Worm (Caenorhabditis elegans): ENCODE results near the gene C05G5.7.
A peak's percentile ranks its signal among the peaks of the same experiment; 100 is the strongest.

C05G5.7 gene

ce11 chrX:14753514-14754076 is 10.0 kb upstream of the C05G5.7 start, which contains the start of gene sucl-1 (continued):
- TF ChIP-seq nhr-12 (tag; optimal IDR thresholded peaks at IDR 0.05) (no peak), lsy-2 (tag; optimal IDR thresholded peaks at IDR 0.05) (peak; percentile 45 to 82), nhr-25 (tag; optimal IDR thresholded peaks at IDR 0.05) (peak; percentile 86), nhr-23 (tag; optimal IDR thresholded peaks at IDR 0.05) (no peak), C34F6.9 (tag; optimal IDR thresholded peaks at IDR 0.05) (peak; percentile 89), ztf-4 (tag; optimal IDR thresholded peaks at IDR 0.05) (peak; percentile 48), unc-39 (tag; optimal IDR thresholded peaks at IDR 0.05) (no peak), mab-5 (tag; optimal IDR thresholded peaks at IDR 0.05) (peak; percentile 76), nhr-77 (tag; optimal IDR thresholded peaks at IDR 0.05) (no peak), mdl-1 (tag; optimal IDR thresholded peaks at IDR 0.05) (peak; percentile 54 to 82), ceh-82 (tag; optimal IDR thresholded peaks at IDR 0.05) (peak; percentile 7), ceh-16 (tag; optimal IDR thresholded peaks at IDR 0.05) (no peak), ztf-1 (GFP tag; conservative IDR thresholded peaks at IDR 0.05) (no peak), crh-2 (tag; optimal IDR thresholded peaks at IDR 0.05) (peak; percentile 92), sma-9 (GFP tag; optimal IDR thresholded peaks at IDR 0.05) (peak; percentile 92), sma-9 (tag; optimal IDR thresholded peaks at IDR 0.05) (no peak), blmp-1 (tag; optimal IDR thresholded peaks at IDR 0.05; ENCODE audit: insufficient read depth) (no peak), lin-13 (GFP tag; optimal IDR thresholded peaks at IDR 0.05) (peak; percentile 71), F13H6.1 (tag; optimal IDR thresholded peaks at IDR 0.05) (peak; percentile 90), mbf-1 (tag; optimal IDR thresholded peaks at IDR 0.05) (no peak), R02D3.7 (tag; optimal IDR thresholded peaks at IDR 0.05) (no peak), fos-1 (tag; optimal IDR thresholded peaks at IDR 0.05) (peak; percentile 92), ZK546.5 (tag; optimal IDR thresholded peaks at IDR 0.05) (no peak), ama-1 (optimal IDR thresholded peaks at IDR 0.05) (no peak), egl-27 (tag; optimal IDR thresholded peaks at IDR 0.05) (peak; percentile 27), unc-55 (GFP tag; optimal IDR thresholded peaks at IDR 0.05) (peak; percentile 87), dmd-4 (tag; optimal IDR thresholded peaks at IDR 0.05) (no peak)

- TF ChIP-seq nhr-77 (tag; optimal IDR thresholded peaks at IDR 0.05) (no peak), unc-62 (GFP tag; optimal IDR thresholded peaks at IDR 0.05) (no peak), lin-11 (tag; optimal IDR thresholded peaks at IDR 0.05) (no peak), skn-1 (tag; optimal IDR thresholded peaks at IDR 0.05) (no peak), R02D3.7 (tag; optimal IDR thresholded peaks at IDR 0.05) (no peak), F13H6.1 (tag; optimal IDR thresholded peaks at IDR 0.05) (no peak), sem-4 (tag; optimal IDR thresholded peaks at IDR 0.05) (no peak), elt-3 (tag; optimal IDR thresholded peaks at IDR 0.05) (no peak), nhr-21 (tag; optimal IDR thresholded peaks at IDR 0.05) (no peak), nhr-237 (tag; optimal IDR thresholded peaks at IDR 0.05) (no peak), ztf-1 (GFP tag; conservative IDR thresholded peaks at IDR 0.05) (no peak), blmp-1 (tag; optimal IDR thresholded peaks at IDR 0.05; ENCODE audit: insufficient read depth) (no peak), ceh-16 (tag; optimal IDR thresholded peaks at IDR 0.05) (no peak), ZK546.5 (tag; optimal IDR thresholded peaks at IDR 0.05) (no peak)
Observed at ce11 chrX:14751911-14752310, 8.3 kb upstream of the C05G5.7 start, which contains the start of gene C05G5.3. TSS of gene C05G5.3 (minus strand) at chrX:14752011.

- peak; percentile 80 for TF ChIP-seq snpc-4 (tag; optimal IDR thresholded peaks at IDR 0.05)
- peak; percentile 93 for TF ChIP-seq sma-9 (GFP tag; optimal IDR thresholded peaks at IDR 0.05)
- no peak for TF ChIP-seq sma-9 (tag; optimal IDR thresholded peaks at IDR 0.05)
- TF ChIP-seq elt-1 (tag; optimal IDR thresholded peaks at IDR 0.05) = no peak
- TF ChIP-seq lin-39 (tag; optimal IDR thresholded peaks at IDR 0.05) = no peak
- TF ChIP-seq dmd-4 (tag; optimal IDR thresholded peaks at IDR 0.05) = no peak
- no peak for TF ChIP-seq nhr-237 (tag; optimal IDR thresholded peaks at IDR 0.05)
- peak; percentile 26 for TF ChIP-seq Y55F3AM.14 (GFP tag; optimal IDR thresholded peaks at IDR 0.05)
- no peak for TF ChIP-seq peb-1 (tag; optimal IDR thresholded peaks at IDR 0.05)
- TF ChIP-seq ztf-11 (tag; optimal IDR thresholded peaks at IDR 0.05) = peak; percentile 5
- TF ChIP-seq mbf-1 (tag; optimal IDR thresholded peaks at IDR 0.05) = no peak
- TF ChIP-seq nhr-10 (tag; optimal IDR thresholded peaks at IDR 0.05) = no peak
- no peak for TF ChIP-seq ama-1 (optimal IDR thresholded peaks at IDR 0.05)
- TF ChIP-seq sem-4 (tag; optimal IDR thresholded peaks at IDR 0.05) = peak; percentile 82
- peak; percentile 18 for TF ChIP-seq ceh-82 (tag; optimal IDR thresholded peaks at IDR 0.05)
- TF ChIP-seq nhr-11 (tag; optimal IDR thresholded peaks at IDR 0.05) = no peak
- TF ChIP-seq unc-55 (GFP tag; optimal IDR thresholded peaks at IDR 0.05) = peak; percentile 96
- TF ChIP-seq mab-5 (tag; optimal IDR thresholded peaks at IDR 0.05) = peak; percentile 67
- no peak for TF ChIP-seq nhr-23 (tag; optimal IDR thresholded peaks at IDR 0.05)
- TF ChIP-seq nhr-12 (tag; optimal IDR thresholded peaks at IDR 0.05) = no peak
- TF ChIP-seq R02D3.7 (tag; optimal IDR thresholded peaks at IDR 0.05) = no peak
- no peak for TF ChIP-seq aly-2 (tag; optimal IDR thresholded peaks at IDR 0.05)
- TF ChIP-seq alr-1 (tag; optimal IDR thresholded peaks at IDR 0.05) = no peak
- TF ChIP-seq blmp-1 (tag; optimal IDR thresholded peaks at IDR 0.05; ENCODE audit: insufficient read depth) = peak; percentile 59
- TF ChIP-seq ztf-4 (tag; optimal IDR thresholded peaks at IDR 0.05) = peak; percentile 57
- TF ChIP-seq egl-27 (tag; optimal IDR thresholded peaks at IDR 0.05) = peak; percentile 82
- no peak for TF ChIP-seq unc-62 (GFP tag; optimal IDR thresholded peaks at IDR 0.05)
- TF ChIP-seq lin-11 (tag; optimal IDR thresholded peaks at IDR 0.05) = peak; percentile 77
- TF ChIP-seq ceh-16 (tag; optimal IDR thresholded peaks at IDR 0.05) = peak; percentile 46
- peak; percentile 75 for TF ChIP-seq gmeb-1 (tag; optimal IDR thresholded peaks at IDR 0.05)
- TF ChIP-seq elt-3 (tag; optimal IDR thresholded peaks at IDR 0.05) = no peak
- peak; percentile 82 for TF ChIP-seq lin-13 (GFP tag; optimal IDR thresholded peaks at IDR 0.05)
- TF ChIP-seq zag-1 (tag; optimal IDR thresholded peaks at IDR 0.05) = peak; percentile 84
- TF ChIP-seq ztf-1 (GFP tag; conservative IDR thresholded peaks at IDR 0.05) = no peak
- peak; percentile 90 for TF ChIP-seq nhr-129 (tag; optimal IDR thresholded peaks at IDR 0.05)
- TF ChIP-seq C34F6.9 (tag; optimal IDR thresholded peaks at IDR 0.05) = peak; percentile 89
Observed at ce11 chrX:14746948-14747347, 3.4 kb upstream of the C05G5.7 start, which contains the start of gene C05G5.2. TSS of gene C05G5.2 (plus strand) at chrX:14747303.
